Worm (Caenorhabditis elegans) whole organism, L4 larva: Measurements from ENCODE around the gene ifa-1.

Experiments used
- F49E8.2 ChIP-seq: sonication (generic microtip); optimal IDR thresholded peaks from 2 replicates; lab custom pipeline; 2016; ENCODE audit warnings: missing compliant biosample characterization, mild to moderate bottlenecking, missing genetic modification characterization, borderline replicate concordance
- ama-1 ChIP-seq: fragments of 150-350 bp; optimal IDR thresholded peaks from 2 replicates; lab custom pipeline; 2014; ENCODE audit warnings: inconsistent platforms, mixed read lengths
- ceh-62 ChIP-seq: sonication (generic microtip); optimal IDR thresholded peaks from 2 replicates; lab custom pipeline; 2017; ENCODE audit warnings: missing biosample characterization, missing genetic modification characterization
- fkh-10 ChIP-seq: fragments of 150-350 bp; optimal IDR thresholded peaks from 2 replicates; lab custom pipeline; 2014; ENCODE audit warnings: missing biosample characterization, missing genetic modification reagents, missing genetic modification characterization
- fos-1 ChIP-seq: fragments of 150-350 bp; optimal IDR thresholded peaks from 2 replicates; lab custom pipeline; 2014; ENCODE audit warnings: missing biosample characterization, missing genetic modification characterization
- gei-8 ChIP-seq: fragments of 200-800 bp; sonication (Bioruptor generic); optimal IDR thresholded peaks from 2 replicates; lab custom pipeline; 2018; ENCODE audit warnings: mild to moderate bottlenecking, missing genetic modification characterization, missing compliant biosample characterization
- hmg-1.1 ChIP-seq: fragments of 200-800 bp; sonication (Bioruptor generic); IDR thresholded peaks from 2 replicates; pipeline ENCODE4 v1.3.6; 2022; ENCODE audit warnings: missing genetic modification reagents, missing genetic modification characterization, missing compliant biosample characterization
- nhr-25 ChIP-seq: sonication (generic microtip); optimal IDR thresholded peaks from 2 replicates; lab custom pipeline; 2017; ENCODE audit warnings: missing genetic modification characterization, mild to moderate bottlenecking, missing compliant biosample characterization, antibody characterized with exemption, moderate library complexity, borderline replicate concordance; ENCODE audit not compliant: insufficient read depth
- zfp-2 ChIP-seq: sonication (generic microtip); optimal IDR thresholded peaks from 2 replicates; lab custom pipeline; 2016; ENCODE audit warnings: mild to moderate bottlenecking, missing genetic modification characterization, missing compliant biosample characterization
- zip-11 ChIP-seq: fragments of 200-800 bp; sonication (Bioruptor generic); IDR thresholded peaks from 2 replicates; pipeline ENCODE4 v1.3.6; 2022; ENCODE audit warnings: missing genetic modification characterization, missing compliant biosample characterization
- zip-2 ChIP-seq: fragments of 150-350 bp; optimal IDR thresholded peaks from 2 replicates; lab custom pipeline; 2014; ENCODE audit warnings: missing biosample characterization, missing genetic modification characterization

DNA sequence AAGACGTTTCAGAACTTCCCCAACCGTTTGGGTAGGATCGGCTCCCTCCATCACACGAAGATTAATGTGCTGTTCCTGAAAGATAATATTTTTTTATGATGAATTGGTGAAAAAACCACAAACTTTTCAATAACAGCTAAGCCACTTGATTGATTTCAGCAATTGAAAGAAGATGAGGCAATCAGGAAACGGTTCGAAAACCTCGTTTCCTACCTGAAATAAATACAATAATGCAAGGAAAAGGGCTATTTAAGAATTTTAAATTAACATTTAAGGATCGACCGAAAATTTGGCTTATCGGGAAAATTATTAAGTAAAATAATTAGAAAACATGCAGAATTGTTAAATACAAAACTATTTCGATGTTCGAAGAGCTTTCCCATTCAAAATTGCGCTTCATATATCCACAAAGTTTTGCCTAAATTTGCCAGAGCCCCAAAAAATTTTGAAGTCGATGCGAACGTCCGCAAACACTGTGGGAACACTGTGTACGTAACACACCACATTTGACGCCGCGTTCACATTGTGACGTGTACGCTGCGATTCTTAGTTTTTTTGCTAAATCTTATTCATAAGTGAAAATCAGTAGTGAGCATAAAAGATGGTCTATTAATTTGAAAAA, 48.3 kb upstream of the ifa-1 start, which contains the start of gene C34F6.9:
- TF ChIP-seq zfp-2 (tag; lab: Kevin White, UChicago): no peak
- no peak for TF ChIP-seq fos-1 (tag; lab: Kevin White, UChicago)
- no peak for TF ChIP-seq fkh-10 (GFP tag; lab: Kevin White, UChicago)
- TF ChIP-seq ceh-62 (tag; lab: Kevin White, UChicago): no peak
- no peak for TF ChIP-seq zip-2 (tag; lab: Kevin White, UChicago)
- TF ChIP-seq ama-1 (lab: Kevin White, UChicago): no peak
- TF ChIP-seq nhr-25: no peak
- TF ChIP-seq hmg-1.1: no peak
- no peak for TF ChIP-seq zip-11 (GFP tag; lab: Robert Waterston, UW)
- no peak for TF ChIP-seq gei-8 (GFP tag; lab: Kevin White, UChicago)
- TF ChIP-seq F49E8.2 (tag; lab: Kevin White, UChicago): no peak
